Worm (Caenorhabditis elegans) whole organism, midembryonic: ENCODE data around the gene ZK688.5.

Source experiments
- cog-1 ChIP-seq: sonication (generic microtip); optimal IDR thresholded peaks from 2 replicates; lab custom pipeline; 2016; ENCODE audit warnings: missing genetic modification characterization, missing compliant biosample characterization
- flt-1 ChIP-seq: fragments of 200-800 bp; sonication (Bioruptor generic); IDR thresholded peaks from 2 replicates; pipeline ENCODE4 v1.3.6; 2022; ENCODE audit warnings: missing genetic modification characterization, missing compliant biosample characterization

ce11 chrIII:7940819-7941218 lies 49.4 kb upstream of the ZK688.5 start, which contains the start of gene C29E4.12:
- TF ChIP-seq cog-1 (tag; lab: Kevin White, UChicago) (no peak), flt-1 (GFP tag; lab: Robert Waterston, UW) (no peak)
